Fruit fly (Drosophila melanogaster) whole organism, embryonic: Measurements from ENCODE around the gene CG4949.

ENCODE experiments used
- ATbp ChIP-seq: fragments of 200-800 bp; sonication (Bioruptor generic); optimal IDR thresholded peaks from 2 replicates; lab custom pipeline; 2017; ENCODE audit warnings: missing biosample characterization, mild to moderate bottlenecking, missing genetic modification characterization, missing genetic modification reagents
- Antp ChIP-seq: fragments of 200-800 bp; sonication (Bioruptor generic); optimal IDR thresholded peaks from 3 replicates; lab custom pipeline; 2016; ENCODE audit warnings: missing biosample characterization, missing genetic modification characterization
- Atf6 ChIP-seq: fragments of 200-800 bp; sonication (Bioruptor generic); IDR thresholded peaks from 2 replicates; pipeline ENCODE4 v1.3.6; 2022; ENCODE audit warnings: missing biosample characterization, missing genetic modification characterization
- CG12769 ChIP-seq: fragments of 200-800 bp; sonication (Bioruptor generic); optimal IDR thresholded peaks from 2 replicates; lab custom pipeline; 2019; ENCODE audit warnings: missing biosample characterization, mild to moderate bottlenecking, missing genetic modification characterization, moderate library complexity
- CG15073 ChIP-seq: fragments of 200-800 bp; sonication (Bioruptor generic); optimal IDR thresholded peaks from 2 replicates; lab custom pipeline; 2016; ENCODE audit warnings: missing biosample characterization, missing genetic modification characterization
- CG16813 ChIP-seq: fragments of 200-800 bp; sonication (Bioruptor generic); IDR thresholded peaks from 3 replicates; pipeline ENCODE4 v1.3.6; 2022; ENCODE audit warnings: missing biosample characterization, missing genetic modification characterization; ENCODE audit not compliant: partially characterized antibody
- CG17328 ChIP-seq: fragments of 200-800 bp; sonication (Bioruptor generic); IDR thresholded peaks from 2 replicates; pipeline ENCODE4 v1.3.6; 2022; ENCODE audit warnings: missing biosample characterization, missing genetic modification characterization
- CG2116 ChIP-seq: fragments of 200-800 bp; sonication (Bioruptor generic); optimal IDR thresholded peaks from 3 replicates; lab custom pipeline; 2018; ENCODE audit warnings: missing biosample characterization, mild to moderate bottlenecking, missing genetic modification characterization
- CG3163 ChIP-seq: fragments of 200-800 bp; sonication (Bioruptor generic); optimal IDR thresholded peaks from 3 replicates; lab custom pipeline; 2016; ENCODE audit warnings: missing biosample characterization, missing genetic modification characterization
- CG33213 ChIP-seq: fragments of 200-800 bp; sonication (Bioruptor generic); optimal IDR thresholded peaks from 3 replicates; lab custom pipeline; 2016; ENCODE audit warnings: missing biosample characterization, missing genetic modification characterization
- CG34224 ChIP-seq: fragments of 200-800 bp; sonication (Bioruptor generic); IDR thresholded peaks from 3 replicates; pipeline ENCODE4 v1.3.6; 2022; ENCODE audit warnings: missing biosample characterization, missing genetic modification characterization; ENCODE audit not compliant: partially characterized antibody
- CG34422 ChIP-seq: fragments of 200-800 bp; sonication (Bioruptor generic); IDR thresholded peaks from 3 replicates; pipeline ENCODE4 v1.3.6; 2022; ENCODE audit warnings: missing biosample characterization, missing genetic modification characterization
- CG5180 ChIP-seq: fragments of 200-800 bp; sonication (Bioruptor generic); optimal IDR thresholded peaks from 3 replicates; lab custom pipeline; 2017; ENCODE audit warnings: missing biosample characterization, missing genetic modification characterization, mild to moderate bottlenecking, moderate library complexity, missing genetic modification reagents
- CG6689 ChIP-seq: fragments of 200-800 bp; sonication (Bioruptor generic); IDR thresholded peaks from 2 replicates; pipeline ENCODE4 v1.3.6; 2022; ENCODE audit warnings: missing biosample characterization, missing genetic modification characterization
- CG7357 ChIP-seq: fragments of 200-800 bp; sonication (Bioruptor generic); IDR thresholded peaks from 3 replicates; pipeline ENCODE4 v1.3.6; 2022; ENCODE audit warnings: missing biosample characterization, missing genetic modification characterization
- CG7372 ChIP-seq: fragments of 200-800 bp; sonication (Bioruptor generic); IDR thresholded peaks from 2 replicates; pipeline ENCODE4 v1.3.6; 2022; ENCODE audit warnings: missing biosample characterization, missing genetic modification characterization
- CG8290 ChIP-seq, 3 experiments: fragments of 200-800 bp; sonication (Bioruptor generic); optimal IDR thresholded peaks; 2 replicates each; lab custom pipeline; 2016 to 2019; ENCODE audit warnings: missing biosample characterization in 3 of 3, missing genetic modification characterization in 3 of 3, mild to moderate bottlenecking in 2 of 3, moderate library complexity in 1 of 3
- CG9817 ChIP-seq: fragments of 200-800 bp; sonication (Bioruptor generic); optimal IDR thresholded peaks from 2 replicates; lab custom pipeline; 2018; ENCODE audit warnings: missing biosample characterization, mild to moderate bottlenecking, missing genetic modification characterization, moderate library complexity
- CG9932 ChIP-seq: fragments of 200-800 bp; sonication (Bioruptor generic); IDR thresholded peaks from 2 replicates; pipeline ENCODE4 v1.3.6; 2022; ENCODE audit warnings: missing biosample characterization, missing genetic modification characterization
- Deaf1 ChIP-seq: fragments of 200-800 bp; optimal IDR thresholded peaks from 3 replicates; lab custom pipeline; 2019; ENCODE audit warnings: missing biosample characterization, mild to moderate bottlenecking, missing genetic modification characterization, moderate library complexity
- Doc3 ChIP-seq: fragments of 200-800 bp; sonication (Bioruptor generic); IDR thresholded peaks from 3 replicates; pipeline ENCODE4 v1.3.6; 2022; ENCODE audit warnings: missing biosample characterization, missing genetic modification characterization; ENCODE audit not compliant: partially characterized antibody
- Ets97D ChIP-seq: fragments of 200-800 bp; sonication (Bioruptor generic); optimal IDR thresholded peaks from 3 replicates; lab custom pipeline; 2016; ENCODE audit warnings: missing biosample characterization, missing genetic modification characterization
- HLH54F ChIP-seq: fragments of 200-800 bp; sonication (Bioruptor generic); optimal IDR thresholded peaks from 3 replicates; lab custom pipeline; 2016; ENCODE audit warnings: missing biosample characterization, missing genetic modification characterization
- Hr78 ChIP-seq, 2 experiments: fragments of 200-800 bp in 1 of 2; fragments of >200 bp in 1 of 2; sonication (Bioruptor generic) in 1 of 2; optimal IDR thresholded peaks; 2 replicates each; lab custom pipeline; 2017 to 2019; ENCODE audit warnings: missing biosample characterization in 2 of 2, missing genetic modification characterization in 2 of 2, mild to moderate bottlenecking in 1 of 2, moderate library complexity in 1 of 2
- NFAT ChIP-seq: fragments of 200-800 bp; sonication (Bioruptor generic); IDR thresholded peaks from 2 replicates; pipeline ENCODE4 v1.3.6; 2022; ENCODE audit warnings: missing biosample characterization, missing genetic modification characterization
- Oli ChIP-seq: fragments of 200-800 bp; sonication (Bioruptor generic); optimal IDR thresholded peaks from 2 replicates; lab custom pipeline; 2018; ENCODE audit warnings: missing biosample characterization, mild to moderate bottlenecking, missing genetic modification characterization, moderate library complexity
- Optix ChIP-seq: fragments of 200-800 bp; sonication (Bioruptor generic); IDR thresholded peaks from 3 replicates; pipeline ENCODE4 v1.3.6; 2022; ENCODE audit warnings: missing biosample characterization, missing genetic modification characterization
- Sin3A ChIP-seq: fragments of >200 bp; optimal IDR thresholded peaks from 2 replicates; lab custom pipeline; 2018
- Six4 ChIP-seq: fragments of 200-800 bp; sonication (Bioruptor generic); optimal IDR thresholded peaks from 2 replicates; lab custom pipeline; 2016; ENCODE audit warnings: missing biosample characterization, missing genetic modification characterization
- Sry-δ ChIP-seq: fragments of 200-800 bp; sonication (Bioruptor generic); optimal IDR thresholded peaks from 2 replicates; lab custom pipeline; 2016; ENCODE audit warnings: missing biosample characterization, missing genetic modification characterization
- ap ChIP-seq: fragments of 200-800 bp; sonication (Bioruptor generic); IDR thresholded peaks from 2 replicates; pipeline ENCODE4 v1.3.6; 2022; ENCODE audit warnings: missing biosample characterization, missing genetic modification characterization
- ase ChIP-seq: fragments of 200-800 bp; sonication (Bioruptor generic); IDR thresholded peaks from 3 replicates; pipeline ENCODE4 v1.3.6; 2022; ENCODE audit warnings: missing biosample characterization, missing genetic modification characterization
- az2 ChIP-seq: fragments of 200-800 bp; sonication (Bioruptor generic); optimal IDR thresholded peaks from 3 replicates; lab custom pipeline; 2016; ENCODE audit warnings: missing biosample characterization, missing genetic modification characterization
- bowl ChIP-seq: fragments of 200-800 bp; sonication (Bioruptor generic); IDR thresholded peaks from 2 replicates; pipeline ENCODE4 v1.3.6; 2022; ENCODE audit warnings: missing biosample characterization, missing genetic modification characterization
- chinmo ChIP-seq: fragments of 200-800 bp; sonication (Bioruptor generic); IDR thresholded peaks from 4 replicates; pipeline ENCODE4 v1.3.6; 2022; ENCODE audit warnings: missing biosample characterization, missing genetic modification characterization; ENCODE audit not compliant: partially characterized antibody
- croc ChIP-seq: fragments of 200-800 bp; sonication (Bioruptor generic); conservative IDR thresholded peaks from 3 replicates; pipeline ENCODE4 v1.3.6; 2022; ENCODE audit warnings: missing biosample characterization, missing genetic modification characterization
- dimm ChIP-seq: fragments of 200-800 bp; sonication (Bioruptor generic); IDR thresholded peaks from 2 replicates; pipeline ENCODE4 v1.3.6; 2022; ENCODE audit warnings: missing biosample characterization, missing genetic modification characterization
- fd102C ChIP-seq: fragments of 200-800 bp; sonication (Bioruptor generic); optimal IDR thresholded peaks from 2 replicates; lab custom pipeline; 2018; ENCODE audit warnings: missing biosample characterization, mild to moderate bottlenecking, missing genetic modification characterization, moderate library complexity
- insv ChIP-seq, 2 experiments: fragments of 200-800 bp; sonication (Bioruptor generic); optimal IDR thresholded peaks; 3 replicates each; lab custom pipeline; 2016 to 2018; ENCODE audit warnings: missing biosample characterization in 2 of 2, missing genetic modification characterization in 2 of 2
- lilli ChIP-seq: fragments of 200-800 bp; sonication (Bioruptor generic); optimal IDR thresholded peaks from 3 replicates; lab custom pipeline; 2016; ENCODE audit warnings: missing biosample characterization, missing genetic modification characterization
- oc ChIP-seq: fragments of 200-800 bp; sonication (Bioruptor generic); optimal IDR thresholded peaks from 2 replicates; lab custom pipeline; 2018; ENCODE audit warnings: missing biosample characterization, mild to moderate bottlenecking, missing genetic modification characterization, moderate library complexity
- p53 ChIP-seq: fragments of 200-800 bp; sonication (Bioruptor generic); optimal IDR thresholded peaks from 2 replicates; lab custom pipeline; 2016; ENCODE audit warnings: missing biosample characterization, missing genetic modification characterization
- tll ChIP-seq, 2 experiments: fragments of 200-800 bp in 1 of 2; fragments of >200 bp in 1 of 2; sonication (Bioruptor generic) in 1 of 2; optimal IDR thresholded peaks; 2 replicates each; lab custom pipeline; 2017 to 2019; ENCODE audit warnings: missing biosample characterization in 2 of 2, missing genetic modification characterization in 2 of 2, mild to moderate bottlenecking in 1 of 2, moderate library complexity in 1 of 2
- tna ChIP-seq: fragments of 200-800 bp; sonication (Bioruptor generic); IDR thresholded peaks from 2 replicates; pipeline ENCODE4 v1.3.6; 2022; ENCODE audit warnings: missing biosample characterization, missing genetic modification characterization; ENCODE audit not compliant: partially characterized antibody
- ttk ChIP-seq: fragments of 200-800 bp; sonication (Bioruptor generic); IDR thresholded peaks from 2 replicates; pipeline ENCODE4 v2.1.2; 2022; ENCODE audit warnings: missing biosample characterization, missing genetic modification characterization
- zen ChIP-seq: fragments of 200-800 bp; sonication (Bioruptor generic); optimal IDR thresholded peaks from 3 replicates; lab custom pipeline; 2018; ENCODE audit warnings: missing biosample characterization, mild to moderate bottlenecking, missing genetic modification characterization, moderate library complexity
- zf30C ChIP-seq: fragments of 200-800 bp; sonication (Bioruptor generic); optimal IDR thresholded peaks from 3 replicates; lab custom pipeline; 2018; ENCODE audit warnings: missing biosample characterization, mild to moderate bottlenecking, missing genetic modification characterization
- zfh1 ChIP-seq: fragments of 200-800 bp; sonication (Bioruptor generic); IDR thresholded peaks from 3 replicates; pipeline ENCODE4 v1.3.6; 2022; ENCODE audit warnings: missing biosample characterization, missing genetic modification characterization

Gene CG4949

DNA sequence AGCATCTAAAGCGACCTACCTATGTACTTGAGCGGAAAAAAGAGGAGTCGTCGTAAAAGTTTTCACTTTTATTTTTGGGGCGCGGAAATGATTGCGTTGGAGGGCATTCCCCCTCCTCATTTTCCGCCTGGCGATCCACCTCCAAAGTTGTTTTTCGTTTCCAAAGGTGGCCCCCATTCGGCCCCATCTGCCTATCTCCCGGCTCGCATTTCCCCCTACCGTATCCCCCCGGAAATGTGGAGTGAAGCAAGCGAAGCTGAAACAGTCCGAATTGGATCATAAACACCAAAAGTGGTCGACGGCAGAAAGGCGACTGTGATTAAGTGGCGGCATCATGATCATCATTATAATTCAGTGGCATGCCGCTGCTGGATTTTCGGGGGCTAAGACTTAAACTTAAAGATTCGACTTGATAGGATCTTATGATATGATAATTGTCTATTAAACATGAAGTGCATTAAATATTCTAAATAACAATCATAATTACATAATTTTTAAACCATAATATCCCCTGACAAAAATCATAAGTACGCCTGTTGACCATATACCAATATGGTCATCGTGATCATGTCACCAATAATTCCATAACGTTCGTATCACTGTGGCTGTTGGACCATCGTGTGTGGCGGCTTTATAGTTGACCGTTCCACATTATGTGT lies 45.0 kb downstream of the CG4949 start (continued):
- TF ChIP-seq CG34224 (GFP tag; lab: Robert Waterston, UW) = no peak
- TF ChIP-seq tll (GFP tag; optimal IDR thresholded peaks at IDR 0.05; lab: Kevin White, UChicago) = no peak
- no peak for TF ChIP-seq insv (GFP tag; optimal IDR thresholded peaks at IDR 0.05; lab: Kevin White, UChicago)
- TF ChIP-seq CG33213 = peak; percentile 27
- TF ChIP-seq oc (tag; lab: Kevin White, UChicago) = peak; percentile 83
- peak; percentile 72 for TF ChIP-seq CG9817
- peak; percentile 53; the same call in 1 of the 2 replicates for TF ChIP-seq bowl (GFP tag; lab: Robert Waterston, UW)
- TF ChIP-seq ap (GFP tag; lab: Robert Waterston, UW) = peak; percentile 56; the same call in 1 of the 2 replicates
- TF ChIP-seq HLH54F (GFP tag; lab: Kevin White, UChicago) = peak; percentile 39
- TF ChIP-seq CG17328 (GFP tag; lab: Robert Waterston, UW) = peak; percentile 69
- TF ChIP-seq CG15073 = no peak
- TF ChIP-seq CG5180 = peak; percentile 64
- peak; percentile 35 for TF ChIP-seq Deaf1
- peak; percentile 34; the same call in 1 of the 3 replicates for TF ChIP-seq croc (GFP tag; lab: Robert Waterston, UW)
- TF ChIP-seq ase (GFP tag; lab: Robert Waterston, UW) = peak; percentile 67; the same call in 2 of the 3 replicates
- TF ChIP-seq Optix (GFP tag; lab: Robert Waterston, UW) = 0 out of 3 replicates have a peak, but pooled peaks have one; percentile 50
- TF ChIP-seq ttk = peak; percentile 57
- no peak for TF ChIP-seq p53
- TF ChIP-seq Sry-δ (GFP tag; lab: Kevin White, UChicago) = no peak
- no peak for TF ChIP-seq CG2116
- peak; percentile 46 for TF ChIP-seq Six4 (GFP tag; lab: Kevin White, UChicago)
- peak; percentile 46; the same call in 1 of the 2 replicates for TF ChIP-seq NFAT (GFP tag; lab: Robert Waterston, UW)
- peak; percentile 61 for TF ChIP-seq az2 (GFP tag; lab: Kevin White, UChicago)
- TF ChIP-seq dimm (GFP tag; lab: Robert Waterston, UW) = peak; percentile 50; the same call in 1 of the 2 replicates
- TF ChIP-seq Hr78 (GFP tag; optimal IDR thresholded peaks at IDR 0.05; lab: Kevin White, UChicago) = peak in 1 of 2 experiments; percentile 36
- TF ChIP-seq Oli (tag; lab: Kevin White, UChicago) = peak; percentile 82
- TF ChIP-seq tna (GFP tag; lab: Robert Waterston, UW) = no peak
- TF ChIP-seq Doc3 (GFP tag; lab: Robert Waterston, UW) = no peak
- TF ChIP-seq zf30C = peak; percentile 45
- TF ChIP-seq CG34422 (GFP tag; lab: Robert Waterston, UW) = 0 out of 3 replicates have a peak, but pooled peaks have one; percentile 60
- TF ChIP-seq CG12769 = peak; percentile 90
- TF ChIP-seq Sin3A (lab: Kevin White, UChicago) = no peak
- TF ChIP-seq CG7357 (GFP tag; lab: Robert Waterston, UW) = peak; percentile 54; the same call in 1 of the 3 replicates
- no peak for TF ChIP-seq fd102C (GFP tag; lab: Kevin White, UChicago)
- TF ChIP-seq CG8290 (GFP tag; optimal IDR thresholded peaks at IDR 0.05; lab: Kevin White, UChicago) = no peak
- TF ChIP-seq CG8290 (tag; optimal IDR thresholded peaks at IDR 0.05; lab: Kevin White, UChicago) = peak in 1 of 2 experiments; percentile 86
- TF ChIP-seq zen = peak; percentile 48
- peak; percentile 47 for TF ChIP-seq ATbp (GFP tag; lab: Kevin White, UChicago)
- TF ChIP-seq CG6689 (GFP tag; lab: Robert Waterston, UW) = peak; percentile 70; the same call in 1 of the 2 replicates
- TF ChIP-seq CG3163 (GFP tag; lab: Kevin White, UChicago) = no peak
- peak; percentile 72 for TF ChIP-seq CG9932
- no peak for TF ChIP-seq chinmo (GFP tag; lab: Robert Waterston, UW)
- peak; percentile 37 for TF ChIP-seq Antp (GFP tag; lab: Kevin White, UChicago)
- TF ChIP-seq zfh1 (GFP tag; lab: Robert Waterston, UW) = peak; percentile 77
- TF ChIP-seq Ets97D = peak; percentile 35
- peak; percentile 73 for TF ChIP-seq lilli
- no peak for TF ChIP-seq CG16813
- TF ChIP-seq CG7372 = 0 out of 2 replicates have a peak, but pooled peaks have one; percentile 50
- TF ChIP-seq Atf6 (GFP tag; lab: Robert Waterston, UW) = peak; percentile 62; the same call in 1 of the 2 replicates
